Fruit fly (Drosophila melanogaster) whole organism, wandering third instar larva: ENCODE data around the gene CG44476.

ENCODE experiments used
- CG32264 ChIP-seq: fragments of 200-800 bp; sonication (Bioruptor generic); optimal IDR thresholded peaks from 2 replicates; lab custom pipeline; 2016; ENCODE audit warnings: missing biosample characterization, missing genetic modification characterization
- GATAd ChIP-seq: sonication (Bioruptor generic); optimal IDR thresholded peaks from 2 replicates; lab custom pipeline; 2016; ENCODE audit warnings: missing biosample characterization, missing genetic modification characterization
- Hr78 ChIP-seq: fragments of >200 bp; optimal IDR thresholded peaks from 2 replicates; lab custom pipeline; 2017; ENCODE audit warnings: missing biosample characterization, missing genetic modification characterization
- Mio ChIP-seq: sonication (Bioruptor generic); optimal IDR thresholded peaks from 2 replicates; lab custom pipeline; 2016; ENCODE audit warnings: missing biosample characterization, missing genetic modification characterization
- N ChIP-seq: fragments of >200 bp; optimal IDR thresholded peaks from 2 replicates; lab custom pipeline; 2018; ENCODE audit warnings: missing biosample characterization, missing external identifiers, missing genetic modification characterization
- Sp1 ChIP-seq: fragments of 200-800 bp; sonication (Bioruptor generic); optimal IDR thresholded peaks from 3 replicates; lab custom pipeline; 2019; ENCODE audit warnings: missing biosample characterization, mild to moderate bottlenecking, missing genetic modification characterization, moderate library complexity
- br ChIP-seq: fragments of 200-800 bp; sonication (Bioruptor generic); optimal IDR thresholded peaks from 2 replicates; lab custom pipeline; 2016; ENCODE audit warnings: missing biosample characterization, missing genetic modification characterization
- dmrt93B ChIP-seq: fragments of 200-800 bp; sonication (Bioruptor generic); optimal IDR thresholded peaks from 2 replicates; lab custom pipeline; 2018; ENCODE audit warnings: missing biosample characterization, mild to moderate bottlenecking, missing genetic modification characterization
- foxo ChIP-seq, 2 experiments: fragments of 200-800 bp; sonication (Bioruptor generic); optimal IDR thresholded peaks; 2 replicates in 1 of 2; 3 replicates in 1 of 2; lab custom pipeline; 2016 to 2017; ENCODE audit warnings: missing biosample characterization in 2 of 2, missing genetic modification characterization in 2 of 2
- fru ChIP-seq: fragments of 200-800 bp; sonication (Bioruptor generic); optimal IDR thresholded peaks from 3 replicates; lab custom pipeline; 2016; ENCODE audit warnings: missing biosample characterization, mild to moderate bottlenecking, missing genetic modification characterization
- h ChIP-seq: fragments of 200-800 bp; sonication (Bioruptor generic); optimal IDR thresholded peaks from 3 replicates; lab custom pipeline; 2016; ENCODE audit warnings: missing biosample characterization, mild to moderate bottlenecking, missing genetic modification characterization
- pan ChIP-seq: fragments of >200 bp; optimal IDR thresholded peaks from 2 replicates; lab custom pipeline; 2017
- psq ChIP-seq: fragments of 200-800 bp; sonication (Bioruptor generic); optimal IDR thresholded peaks from 3 replicates; lab custom pipeline; 2017; ENCODE audit warnings: missing biosample characterization, mild to moderate bottlenecking, missing genetic modification characterization, moderate library complexity
- sv ChIP-seq: fragments of 200-800 bp; sonication (Bioruptor generic); optimal IDR thresholded peaks from 3 replicates; lab custom pipeline; 2016; ENCODE audit warnings: missing biosample characterization, missing genetic modification characterization

DNA sequence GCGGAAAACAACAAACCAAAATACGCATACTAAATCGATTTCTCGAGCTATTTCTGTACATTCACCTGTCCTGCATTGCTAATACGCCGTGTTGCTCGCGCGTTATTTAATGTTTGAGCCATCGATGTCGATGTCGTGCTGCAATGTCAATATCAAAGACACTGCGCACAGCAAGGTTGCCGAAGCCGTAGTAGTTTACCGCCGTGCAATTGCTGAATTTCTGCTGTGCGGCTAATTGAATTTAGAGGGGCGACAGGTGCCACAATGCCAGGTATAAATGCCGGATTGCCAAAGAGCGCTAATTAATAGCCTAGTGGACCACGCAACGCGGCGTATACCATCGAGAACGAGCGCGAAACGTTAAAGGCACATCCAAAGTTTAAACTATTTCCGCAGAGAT lies 35.0 kb downstream of the CG44476 start, which contains the start of gene Arr1:
- TF ChIP-seq h (no peak), foxo (GFP tag; optimal IDR thresholded peaks at IDR 0.05; lab: Kevin White, UChicago) (no peak), N (GFP tag; lab: Kevin White, UChicago) (no peak), CG32264 (GFP tag; lab: Kevin White, UChicago) (no peak), GATAd (GFP tag; lab: Kevin White, UChicago) (no peak), fru (GFP tag; lab: Kevin White, UChicago) (no peak), Mio (GFP tag; lab: Kevin White, UChicago) (no peak), Hr78 (GFP tag; lab: Kevin White, UChicago) (no peak), psq (GFP tag; lab: Kevin White, UChicago) (no peak), br (GFP tag; lab: Kevin White, UChicago) (no peak), pan (lab: Kevin White, UChicago) (no peak), Sp1 (GFP tag; lab: Kevin White, UChicago) (no peak), sv (GFP tag; lab: Kevin White, UChicago) (no peak), dmrt93B (GFP tag; lab: Kevin White, UChicago) (no peak)
